Fruit fly (Drosophila melanogaster) whole organism, wandering third instar larva: Measurements from ENCODE around the gene Fitm.
A peak's percentile ranks its signal among the peaks of the same experiment; 100 is the strongest.

Source experiments
- Abd-B ChIP-seq: fragments of >200 bp; optimal IDR thresholded peaks from 2 replicates; lab custom pipeline; 2017; ENCODE audit warnings: missing biosample characterization, missing genetic modification characterization
- CG32264 ChIP-seq: fragments of 200-800 bp; sonication (Bioruptor generic); optimal IDR thresholded peaks from 2 replicates; lab custom pipeline; 2016; ENCODE audit warnings: missing biosample characterization, missing genetic modification characterization
- CG9705 ChIP-seq: fragments of 200-800 bp; sonication (Bioruptor generic); optimal IDR thresholded peaks from 2 replicates; lab custom pipeline; 2018; ENCODE audit warnings: missing biosample characterization, mild to moderate bottlenecking, missing genetic modification characterization
- CrebA ChIP-seq: fragments of 200-800 bp; sonication (Bioruptor generic); optimal IDR thresholded peaks from 2 replicates; lab custom pipeline; 2016; ENCODE audit warnings: missing biosample characterization, mild to moderate bottlenecking, missing genetic modification characterization, borderline replicate concordance
- Dfd ChIP-seq: fragments of >200 bp; optimal IDR thresholded peaks from 2 replicates; lab custom pipeline; 2017; ENCODE audit warnings: missing biosample characterization, missing genetic modification characterization
- Dif ChIP-seq: fragments of 200-275, 200-300 bp; sonication (Bioruptor generic); optimal IDR thresholded peaks from 2 replicates; lab custom pipeline; 2018; ENCODE audit warnings: missing biosample characterization, missing genetic modification characterization; ENCODE audit not compliant: partially characterized antibody
- GATAd ChIP-seq: sonication (Bioruptor generic); optimal IDR thresholded peaks from 2 replicates; lab custom pipeline; 2016; ENCODE audit warnings: missing biosample characterization, missing genetic modification characterization
- HLH106 ChIP-seq: fragments of 200-800 bp; optimal IDR thresholded peaks from 3 replicates; lab custom pipeline; 2019; ENCODE audit warnings: missing biosample characterization, mild to moderate bottlenecking, missing genetic modification characterization, moderate library complexity
- Hnf4 ChIP-seq: fragments of 200-800 bp; sonication (Bioruptor generic); optimal IDR thresholded peaks from 2 replicates; lab custom pipeline; 2016; ENCODE audit warnings: missing biosample characterization, mild to moderate bottlenecking, missing genetic modification characterization
- Hr78 ChIP-seq: fragments of >200 bp; optimal IDR thresholded peaks from 2 replicates; lab custom pipeline; 2017; ENCODE audit warnings: missing biosample characterization, missing genetic modification characterization
- Hr83 ChIP-seq: fragments of 200-300 bp; sonication (Bioruptor generic); optimal IDR thresholded peaks from 2 replicates; lab custom pipeline; 2016; ENCODE audit warnings: missing biosample characterization, mild to moderate bottlenecking, missing genetic modification characterization, moderate library complexity; ENCODE audit not compliant: poor library complexity, severe bottlenecking
- Jra ChIP-seq: sonication (Bioruptor generic); optimal IDR thresholded peaks from 2 replicates; lab custom pipeline; 2016; ENCODE audit warnings: missing biosample characterization, missing genetic modification characterization
- Mio ChIP-seq: sonication (Bioruptor generic); optimal IDR thresholded peaks from 2 replicates; lab custom pipeline; 2016; ENCODE audit warnings: missing biosample characterization, missing genetic modification characterization
- Myc ChIP-seq: fragments of >200 bp; optimal IDR thresholded peaks from 2 replicates; lab custom pipeline; 2017
- N ChIP-seq: fragments of >200 bp; optimal IDR thresholded peaks from 2 replicates; lab custom pipeline; 2018; ENCODE audit warnings: missing biosample characterization, missing external identifiers, missing genetic modification characterization
- OdsH ChIP-seq: fragments of 200-800 bp; sonication (Bioruptor generic); optimal IDR thresholded peaks from 2 replicates; lab custom pipeline; 2016; ENCODE audit warnings: missing biosample characterization, mild to moderate bottlenecking, missing genetic modification characterization
- Rel ChIP-seq, 2 experiments: fragments of 200-800 bp; sonication (Bioruptor generic) in 1 of 2; optimal IDR thresholded peaks; 2 replicates in 1 of 2; 3 replicates in 1 of 2; lab custom pipeline; 2016 to 2019; ENCODE audit warnings: mild to moderate bottlenecking in 2 of 2, missing biosample characterization in 2 of 2, missing genetic modification characterization in 2 of 2, moderate library complexity in 1 of 2
- Sp1 ChIP-seq: fragments of 200-800 bp; sonication (Bioruptor generic); optimal IDR thresholded peaks from 3 replicates; lab custom pipeline; 2019; ENCODE audit warnings: missing biosample characterization, mild to moderate bottlenecking, missing genetic modification characterization, moderate library complexity
- Vsx2 ChIP-seq: fragments of 200-300, 225-300 bp; sonication (Bioruptor generic); optimal IDR thresholded peaks from 2 replicates; lab custom pipeline; 2018; ENCODE audit warnings: missing biosample characterization, missing genetic modification characterization; ENCODE audit not compliant: partially characterized antibody
- br ChIP-seq: fragments of 200-800 bp; sonication (Bioruptor generic); optimal IDR thresholded peaks from 2 replicates; lab custom pipeline; 2016; ENCODE audit warnings: missing biosample characterization, missing genetic modification characterization
- brk ChIP-seq: fragments of 200-800 bp; sonication (Bioruptor generic); optimal IDR thresholded peaks from 2 replicates; lab custom pipeline; 2016; ENCODE audit warnings: missing biosample characterization, mild to moderate bottlenecking, missing genetic modification characterization
- dl ChIP-seq, 2 experiments: fragments of 175-275, 200-275 bp in 1 of 2; fragments of 200-275 bp in 1 of 2; sonication (Bioruptor generic); optimal IDR thresholded peaks; lab custom pipeline; 2018; ENCODE audit warnings: mild to moderate bottlenecking in 2 of 2, missing biosample characterization in 2 of 2, missing genetic modification characterization in 2 of 2, moderate library complexity in 2 of 2; ENCODE audit not compliant: partially characterized antibody in 2 of 2, insufficient read depth in 1 of 2
- dmrt93B ChIP-seq: fragments of 200-800 bp; sonication (Bioruptor generic); optimal IDR thresholded peaks from 2 replicates; lab custom pipeline; 2018; ENCODE audit warnings: missing biosample characterization, mild to moderate bottlenecking, missing genetic modification characterization
- dsf ChIP-seq: sonication (Bioruptor generic); optimal IDR thresholded peaks from 2 replicates; lab custom pipeline; 2016; ENCODE audit warnings: missing biosample characterization, missing genetic modification characterization, borderline replicate concordance
- ey ChIP-seq: fragments of 200-800 bp; sonication (Bioruptor generic); optimal IDR thresholded peaks from 2 replicates; lab custom pipeline; 2016; ENCODE audit warnings: missing biosample characterization, missing genetic modification characterization
- foxo ChIP-seq, 2 experiments: fragments of 200-800 bp; sonication (Bioruptor generic); optimal IDR thresholded peaks; 2 replicates in 1 of 2; 3 replicates in 1 of 2; lab custom pipeline; 2016 to 2017; ENCODE audit warnings: missing biosample characterization in 2 of 2, missing genetic modification characterization in 2 of 2
- fru ChIP-seq: fragments of 200-800 bp; sonication (Bioruptor generic); optimal IDR thresholded peaks from 3 replicates; lab custom pipeline; 2016; ENCODE audit warnings: missing biosample characterization, mild to moderate bottlenecking, missing genetic modification characterization
- h ChIP-seq: fragments of 200-800 bp; sonication (Bioruptor generic); optimal IDR thresholded peaks from 3 replicates; lab custom pipeline; 2016; ENCODE audit warnings: missing biosample characterization, mild to moderate bottlenecking, missing genetic modification characterization
- jim ChIP-seq: fragments of 175-275, 200-325 bp; sonication (Bioruptor generic); optimal IDR thresholded peaks from 2 replicates; lab custom pipeline; 2016; ENCODE audit warnings: missing biosample characterization, mild to moderate bottlenecking, missing genetic modification characterization
- lola ChIP-seq: fragments of >200 bp; optimal IDR thresholded peaks from 2 replicates; lab custom pipeline; 2017; ENCODE audit warnings: missing biosample characterization, missing genetic modification characterization
- pan ChIP-seq: fragments of >200 bp; optimal IDR thresholded peaks from 2 replicates; lab custom pipeline; 2017
- psq ChIP-seq: fragments of 200-800 bp; sonication (Bioruptor generic); optimal IDR thresholded peaks from 3 replicates; lab custom pipeline; 2017; ENCODE audit warnings: missing biosample characterization, mild to moderate bottlenecking, missing genetic modification characterization, moderate library complexity
- rgr ChIP-seq: fragments of 200-800 bp; sonication (Bioruptor generic); optimal IDR thresholded peaks from 3 replicates; lab custom pipeline; 2016; ENCODE audit warnings: missing biosample characterization, mild to moderate bottlenecking, missing genetic modification characterization
- sage ChIP-seq: fragments of 200-800 bp; sonication (Bioruptor generic); optimal IDR thresholded peaks from 2 replicates; lab custom pipeline; 2016; ENCODE audit warnings: missing biosample characterization, mild to moderate bottlenecking, missing genetic modification characterization
- sv ChIP-seq: fragments of 200-800 bp; sonication (Bioruptor generic); optimal IDR thresholded peaks from 3 replicates; lab custom pipeline; 2016; ENCODE audit warnings: missing biosample characterization, missing genetic modification characterization
- tai ChIP-seq: sonication (Bioruptor generic); optimal IDR thresholded peaks from 2 replicates; lab custom pipeline; 2016; ENCODE audit warnings: missing biosample characterization, missing genetic modification characterization
- usp ChIP-seq: fragments of >200 bp; optimal IDR thresholded peaks from 2 replicates; lab custom pipeline; 2017; ENCODE audit warnings: missing biosample characterization, missing genetic modification characterization

Fitm gene

dm6 chr3L:5145814-5146244 lies at the start of gene Fitm, which contains the start of gene AlaRS-m:
Gene Fitm (minus strand): TSS chr3L:5146063.
Gene AlaRS-m (plus strand): TSS chr3L:5146098.
- TF ChIP-seq Hr83 (no peak), dmrt93B (GFP tag; lab: Kevin White, UChicago) (no peak), Myc (lab: Kevin White, UChicago) (peak; percentile 58), OdsH (GFP tag; lab: Kevin White, UChicago) (no peak), Rel (GFP tag; optimal IDR thresholded peaks at IDR 0.05; lab: Kevin White, UChicago) (no peak), Rel (tag; optimal IDR thresholded peaks at IDR 0.05; lab: Kevin White, UChicago) (peak; percentile 32)

DNA sequence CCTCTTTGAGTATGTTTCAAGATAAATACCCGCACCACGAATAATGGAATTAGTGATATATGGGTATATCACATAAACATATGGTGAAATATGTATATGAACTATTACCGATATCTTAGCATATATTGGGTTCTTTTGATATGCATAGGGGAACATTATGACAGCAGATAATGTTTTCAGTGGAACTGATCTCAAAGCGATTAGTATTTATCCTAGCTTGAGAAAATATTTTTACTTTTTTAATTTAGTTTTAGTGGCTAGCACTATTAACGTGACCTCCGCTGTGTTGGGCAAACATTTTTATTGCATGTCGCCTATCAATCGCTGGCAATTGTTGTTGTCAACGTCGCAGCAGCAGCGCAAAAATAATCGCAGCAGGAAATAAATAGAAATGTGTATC lies 42.5 kb upstream of the Fitm start:
- TF ChIP-seq HLH106 (tag; lab: Kevin White, UChicago) (peak; percentile 14), CG9705 (GFP tag; lab: Kevin White, UChicago) (no peak), psq (peak; percentile 18), Hnf4 (GFP tag; lab: Kevin White, UChicago) (no peak), Mio (no peak), Hr78 (no peak), sage (GFP tag; lab: Kevin White, UChicago) (no peak), fru (GFP tag; lab: Kevin White, UChicago) (no peak), ey (GFP tag; lab: Kevin White, UChicago) (peak; percentile 18), tai (no peak), h (GFP tag; lab: Kevin White, UChicago) (peak; percentile 34), foxo (GFP tag; optimal IDR thresholded peaks at IDR 0.05; lab: Kevin White, UChicago) (peak in 1 of 2 experiments; percentile 35), pan (lab: Kevin White, UChicago) (no peak), rgr (peak; percentile 42), OdsH (GFP tag; lab: Kevin White, UChicago) (no peak), Dif (GFP tag; lab: Kevin White, UChicago) (no peak), sv (GFP tag; lab: Kevin White, UChicago) (no peak)

DNA sequence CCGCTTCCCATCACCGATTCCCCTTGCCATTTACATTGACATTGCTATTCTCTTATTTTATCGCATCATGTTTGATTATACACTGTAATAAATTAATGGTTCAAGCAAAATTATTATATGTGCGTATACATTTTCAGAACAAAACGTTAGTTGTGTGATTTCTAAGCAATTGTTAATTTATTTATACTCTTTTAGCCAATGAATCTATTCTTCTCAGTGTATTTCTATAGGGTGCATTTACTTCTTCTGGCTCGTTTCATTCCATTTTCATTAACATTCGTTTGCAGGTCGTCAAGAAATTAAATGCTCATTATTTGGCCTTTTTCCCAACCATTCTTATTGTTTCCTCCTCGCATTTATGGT lies 41.7 kb upstream of the Fitm start:
- TF ChIP-seq Jra (GFP tag; lab: Kevin White, UChicago): no peak
- TF ChIP-seq fru (GFP tag; lab: Kevin White, UChicago): no peak
- TF ChIP-seq h (GFP tag; lab: Kevin White, UChicago): peak; percentile 19
- TF ChIP-seq OdsH (GFP tag; lab: Kevin White, UChicago): peak; percentile 11
- TF ChIP-seq ey (GFP tag; lab: Kevin White, UChicago): peak; percentile 31
- TF ChIP-seq Hr78: no peak
- TF ChIP-seq Dfd: no peak
- TF ChIP-seq jim: no peak
- no peak for TF ChIP-seq foxo (GFP tag; optimal IDR thresholded peaks at IDR 0.05; lab: Kevin White, UChicago)
- TF ChIP-seq tai: peak; percentile 9
- no peak for TF ChIP-seq Myc (lab: Kevin White, UChicago)
- TF ChIP-seq psq: no peak
- no peak for TF ChIP-seq CG9705 (GFP tag; lab: Kevin White, UChicago)
- TF ChIP-seq CG32264 (GFP tag; lab: Kevin White, UChicago): no peak
- no peak for TF ChIP-seq Vsx2 (GFP tag; lab: Kevin White, UChicago)
- no peak for TF ChIP-seq pan (lab: Kevin White, UChicago)
- TF ChIP-seq Hr83: no peak
- TF ChIP-seq rgr: peak; percentile 31
- no peak for TF ChIP-seq Mio
- TF ChIP-seq usp: no peak
- no peak for TF ChIP-seq N (GFP tag; lab: Kevin White, UChicago)

DNA sequence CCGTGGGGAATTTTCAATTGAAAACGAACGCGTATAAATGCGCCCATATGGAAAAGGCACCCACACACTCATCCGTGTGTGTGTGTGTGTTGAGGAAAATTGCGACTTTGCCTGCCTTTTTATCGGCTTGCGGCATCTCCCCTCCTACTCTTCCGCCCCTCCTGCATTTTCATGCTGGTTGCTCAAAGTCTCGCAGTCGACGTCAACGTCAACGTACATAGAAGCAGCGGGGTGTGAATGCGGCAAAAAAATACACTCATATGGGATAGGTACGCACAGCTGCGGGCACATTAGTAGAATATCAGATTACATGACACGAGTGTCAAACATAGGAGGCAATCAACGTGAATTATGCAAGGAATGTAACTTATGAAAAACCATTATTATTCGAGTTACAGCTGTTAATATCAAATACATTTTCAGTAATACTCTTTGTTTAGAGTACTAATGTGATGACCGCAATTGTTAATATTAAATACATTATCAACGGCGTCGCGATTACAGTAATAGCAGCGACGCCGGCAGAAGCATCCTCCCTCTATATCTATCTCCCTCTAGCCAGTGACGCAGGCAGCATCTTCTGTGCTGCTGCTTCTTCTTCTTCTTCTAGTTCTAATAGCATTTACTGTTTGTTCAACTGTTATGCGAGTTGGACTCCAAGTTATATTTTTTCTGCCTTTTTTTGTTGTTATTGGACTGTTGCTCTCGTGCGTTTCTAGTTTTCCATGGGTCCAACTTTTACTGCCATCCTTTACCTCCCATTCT lies 41.1 kb upstream of the Fitm start:
- TF ChIP-seq ey (GFP tag; lab: Kevin White, UChicago): peak; percentile 85
- peak; percentile 3 for TF ChIP-seq Rel (GFP tag; optimal IDR thresholded peaks at IDR 0.05; lab: Kevin White, UChicago)
- peak; percentile 77 for TF ChIP-seq Rel (tag; optimal IDR thresholded peaks at IDR 0.05; lab: Kevin White, UChicago)
- TF ChIP-seq h (GFP tag; lab: Kevin White, UChicago): peak; percentile 85
- TF ChIP-seq sv (GFP tag; lab: Kevin White, UChicago): peak; percentile 81
- peak; percentile 63 for TF ChIP-seq tai
- TF ChIP-seq Sp1 (GFP tag; lab: Kevin White, UChicago): peak; percentile 57
- TF ChIP-seq HLH106 (tag; lab: Kevin White, UChicago): peak; percentile 70
- no peak for TF ChIP-seq GATAd (GFP tag; lab: Kevin White, UChicago)
- peak; percentile 63 for TF ChIP-seq psq
- no peak for TF ChIP-seq CrebA (GFP tag; lab: Kevin White, UChicago)
- TF ChIP-seq dmrt93B (GFP tag; lab: Kevin White, UChicago): peak; percentile 63
- no peak for TF ChIP-seq Dfd
- TF ChIP-seq Myc (lab: Kevin White, UChicago): no peak
- TF ChIP-seq br: peak; percentile 78
- TF ChIP-seq CG32264 (GFP tag; lab: Kevin White, UChicago): peak; percentile 58
- no peak for TF ChIP-seq Mio
- no peak for TF ChIP-seq Hr83
- TF ChIP-seq pan (lab: Kevin White, UChicago): no peak
- peak in 1 of 2 experiments; percentile 87 for TF ChIP-seq foxo (GFP tag; optimal IDR thresholded peaks at IDR 0.05; lab: Kevin White, UChicago)
- TF ChIP-seq dl (GFP tag; optimal IDR thresholded peaks at IDR 0.05; lab: Kevin White, UChicago; ENCODE audit: insufficient read depth in 1 of 2, partially characterized antibody in 2 of 2): no peak
- TF ChIP-seq fru (GFP tag; lab: Kevin White, UChicago): peak; percentile 87
- TF ChIP-seq Vsx2 (GFP tag; lab: Kevin White, UChicago): no peak
- TF ChIP-seq brk (GFP tag; lab: Kevin White, UChicago): no peak
- no peak for TF ChIP-seq lola (GFP tag; lab: Kevin White, UChicago)
- no peak for TF ChIP-seq usp
- no peak for TF ChIP-seq jim
- TF ChIP-seq dsf (GFP tag; lab: Kevin White, UChicago): no peak
- TF ChIP-seq Hnf4 (GFP tag; lab: Kevin White, UChicago): peak; percentile 75
- peak; percentile 89 for TF ChIP-seq rgr
- no peak for TF ChIP-seq Abd-B (GFP tag; lab: Kevin White, UChicago)
- TF ChIP-seq sage (GFP tag; lab: Kevin White, UChicago): peak; percentile 56
